Worm (Caenorhabditis elegans) whole organism, L2 larva: ENCODE data around the gene stc-1.

Source experiments
- R02D3.7 ChIP-seq: fragments of 150-350 bp; optimal IDR thresholded peaks from 2 replicates; lab custom pipeline; 2014; ENCODE audit warnings: missing biosample characterization, missing genetic modification characterization
- aly-2 ChIP-seq: fragments of 150-350 bp; optimal IDR thresholded peaks from 2 replicates; lab custom pipeline; 2014; ENCODE audit warnings: missing biosample characterization, missing genetic modification characterization
- ama-1 ChIP-seq: fragments of 150-350 bp; optimal IDR thresholded peaks from 2 replicates; lab custom pipeline; 2018; ENCODE audit warnings: inconsistent platforms
- ceh-82 ChIP-seq: fragments of 150-350 bp; optimal IDR thresholded peaks from 2 replicates; lab custom pipeline; 2014; ENCODE audit warnings: missing biosample characterization, missing genetic modification characterization
- fos-1 ChIP-seq: fragments of 150-350 bp; optimal IDR thresholded peaks from 2 replicates; lab custom pipeline; 2014; ENCODE audit warnings: missing biosample characterization, missing genetic modification characterization
- lin-13 ChIP-seq: fragments of 150-350 bp; optimal IDR thresholded peaks from 2 replicates; lab custom pipeline; 2014; ENCODE audit warnings: missing biosample characterization, missing genetic modification reagents, missing genetic modification characterization
- mab-5 ChIP-seq: fragments of 150-350 bp; optimal IDR thresholded peaks from 2 replicates; lab custom pipeline; 2014; ENCODE audit warnings: missing biosample characterization, missing genetic modification characterization
- mdl-1 ChIP-seq, 2 experiments: fragments of 150-350 bp in 1 of 2; sonication (generic microtip) in 1 of 2; optimal IDR thresholded peaks; 2 replicates each; lab custom pipeline; 2017; ENCODE audit warnings: missing biosample characterization in 2 of 2, missing genetic modification characterization in 2 of 2
- nhr-12 ChIP-seq: fragments of 150-350 bp; optimal IDR thresholded peaks from 2 replicates; lab custom pipeline; 2014; ENCODE audit warnings: missing biosample characterization, missing genetic modification characterization
- nhr-129 ChIP-seq: fragments of 150-350 bp; optimal IDR thresholded peaks from 2 replicates; lab custom pipeline; 2014; ENCODE audit warnings: missing biosample characterization, missing genetic modification characterization
- nhr-25 ChIP-seq: fragments of 150-350 bp; sonication (generic microtip); optimal IDR thresholded peaks from 3 replicates; lab custom pipeline; 2014; ENCODE audit warnings: missing biosample characterization, missing genetic modification characterization
- nhr-6 ChIP-seq: fragments of 150-350 bp; optimal IDR thresholded peaks from 2 replicates; lab custom pipeline; 2014; ENCODE audit warnings: missing biosample characterization, missing genetic modification characterization

- TF ChIP-seq mdl-1 (tag; optimal IDR thresholded peaks at IDR 0.05; lab: Kevin White, UChicago): no peak
- no peak for TF ChIP-seq aly-2
- TF ChIP-seq mab-5 (tag; lab: Kevin White, UChicago): no peak
- TF ChIP-seq R02D3.7 (tag; lab: Kevin White, UChicago): no peak
- no peak for TF ChIP-seq ama-1 (lab: Kevin White, UChicago)
- no peak for TF ChIP-seq ceh-82 (tag; lab: Kevin White, UChicago)
- no peak for TF ChIP-seq nhr-129
- TF ChIP-seq lin-13: no peak
- TF ChIP-seq nhr-12 (tag; lab: Kevin White, UChicago): no peak
- TF ChIP-seq nhr-25 (tag; lab: Kevin White, UChicago): no peak
- TF ChIP-seq nhr-6 (tag; lab: Kevin White, UChicago): no peak
- TF ChIP-seq fos-1 (tag; lab: Kevin White, UChicago): no peak
These were observed 24.7 kb upstream of the stc-1 start, which contains the start of gene aptf-4 for ce11 chrII:8590684-8591083.
